Worm (Caenorhabditis elegans) whole organism, early embryonic: Measurements from ENCODE around the gene sri-34.

Source experiments
- B0310.2 ChIP-seq: sonication (generic microtip); optimal IDR thresholded peaks from 2 replicates; lab custom pipeline; 2016; ENCODE audit warnings: mild to moderate bottlenecking, missing genetic modification characterization, missing compliant biosample characterization
- F13C5.2 ChIP-seq: sonication (generic microtip); optimal IDR thresholded peaks from 2 replicates; lab custom pipeline; 2017; ENCODE audit warnings: mild to moderate bottlenecking, missing genetic modification characterization, inconsistent platforms, missing compliant biosample characterization
- aly-1 ChIP-seq: sonication (generic microtip); optimal IDR thresholded peaks from 2 replicates; lab custom pipeline; 2016; ENCODE audit warnings: missing genetic modification characterization, missing compliant biosample characterization
- ama-1 ChIP-seq: fragments of 150-350 bp; optimal IDR thresholded peaks from 2 replicates; lab custom pipeline; 2014
- ceh-13 ChIP-seq: fragments of 200-800 bp; sonication (Bioruptor generic); optimal IDR thresholded peaks from 2 replicates; lab custom pipeline; 2018; ENCODE audit warnings: mild to moderate bottlenecking, missing genetic modification characterization, missing compliant biosample characterization
- ceh-36 ChIP-seq: sonication (generic microtip); optimal IDR thresholded peaks from 2 replicates; lab custom pipeline; 2016; ENCODE audit warnings: missing genetic modification characterization, inconsistent platforms, missing compliant biosample characterization
- ets-7 ChIP-seq: sonication (generic microtip); optimal IDR thresholded peaks from 2 replicates; lab custom pipeline; 2016; ENCODE audit warnings: missing genotype, missing genetic modification characterization, missing compliant biosample characterization
- flt-1 ChIP-seq: fragments of 200-800 bp; sonication (Bioruptor generic); IDR thresholded peaks from 2 replicates; pipeline ENCODE4 v1.3.6; 2022; ENCODE audit warnings: missing genetic modification characterization, missing compliant biosample characterization
- hmbx-1 ChIP-seq: sonication (generic microtip); optimal IDR thresholded peaks from 2 replicates; lab custom pipeline; 2016; ENCODE audit warnings: mild to moderate bottlenecking, missing genetic modification characterization, missing compliant biosample characterization
- hmg-4 ChIP-seq: fragments of 200-800 bp; sonication (Bioruptor generic); optimal IDR thresholded peaks from 2 replicates; lab custom pipeline; 2018; ENCODE audit warnings: mild to moderate bottlenecking, missing genetic modification characterization, missing compliant biosample characterization
- hnd-1 ChIP-seq: sonication (generic microtip); optimal IDR thresholded peaks from 2 replicates; lab custom pipeline; 2016; ENCODE audit warnings: missing genetic modification characterization, missing compliant biosample characterization
- pes-1 ChIP-seq: fragments of 200-800 bp; sonication (Bioruptor generic); IDR thresholded peaks from 2 replicates; pipeline ENCODE4 v1.3.6; 2022; ENCODE audit warnings: missing genetic modification reagents, missing genetic modification characterization, missing compliant biosample characterization
- scrt-1 ChIP-seq: fragments of 200-800 bp; sonication (Bioruptor generic); IDR thresholded peaks from 2 replicates; pipeline ENCODE4 v1.3.6; 2022; ENCODE audit warnings: missing genetic modification characterization, missing compliant biosample characterization
- sea-1 ChIP-seq: fragments of 200-800 bp; sonication (Bioruptor generic); conservative IDR thresholded peaks from 2 replicates; pipeline ENCODE4 v1.3.6; 2022; ENCODE audit warnings: missing genetic modification characterization, missing compliant biosample characterization
- tbx-11 ChIP-seq: fragments of 200-800 bp; sonication (Bioruptor generic); IDR thresholded peaks from 2 replicates; pipeline ENCODE4 v1.3.6; 2022; ENCODE audit warnings: missing genetic modification characterization, missing compliant biosample characterization
- tbx-37 ChIP-seq: fragments of 200-800 bp; sonication (Bioruptor generic); conservative IDR thresholded peaks from 2 replicates; pipeline ENCODE4 v1.3.6; 2022; ENCODE audit warnings: missing genetic modification reagents, missing genetic modification characterization, missing compliant biosample characterization
- tra-4 ChIP-seq: sonication (generic microtip); optimal IDR thresholded peaks from 2 replicates; lab custom pipeline; 2017; ENCODE audit warnings: missing genetic modification characterization, missing compliant biosample characterization

The sri-34 gene

ce11 chrII:3113934-3114333 lies 45.0 kb downstream of the sri-34 start, which contains the start of gene clec-123:
TSS of gene clec-123 (plus strand) at chrII:3114234.
- TF ChIP-seq ets-7 (tag; lab: Kevin White, UChicago) (no peak), ama-1 (no peak), hnd-1 (tag; lab: Kevin White, UChicago) (no peak), F13C5.2 (no peak), flt-1 (GFP tag; lab: Robert Waterston, UW) (no peak), tbx-11 (GFP tag; lab: Robert Waterston, UW) (no peak), tra-4 (tag; lab: Kevin White, UChicago) (no peak), hmg-4 (GFP tag; lab: Kevin White, UChicago) (no peak), scrt-1 (GFP tag; lab: Robert Waterston, UW) (no peak)

ce11 chrII:3113289-3113688 lies 45.6 kb downstream of the sri-34 start:
- TF ChIP-seq F13C5.2 (no peak), ceh-36 (tag; lab: Kevin White, UChicago) (no peak), tbx-11 (GFP tag; lab: Robert Waterston, UW) (no peak)

ce11 chrII:3112313-3112712 lies 46.6 kb downstream of the sri-34 start, which contains the start of gene Y25C1A.2:
TSS of gene Y25C1A.2 (plus strand) at chrII:3112613.
- TF ChIP-seq hmg-4 (GFP tag; lab: Kevin White, UChicago): no peak
- TF ChIP-seq tbx-11 (GFP tag; lab: Robert Waterston, UW): no peak
- no peak for TF ChIP-seq ets-7 (tag; lab: Kevin White, UChicago)
- no peak for TF ChIP-seq ceh-36 (tag; lab: Kevin White, UChicago)
- TF ChIP-seq hmbx-1 (tag; lab: Kevin White, UChicago): no peak

ce11 chrII:3111147-3111546 lies 47.7 kb downstream of the sri-34 start, which contains the start of gene Y25C1A.13:
TSS of gene Y25C1A.13 (minus strand) at chrII:3111247.
- TF ChIP-seq ceh-13 (GFP tag; lab: Kevin White, UChicago) (no peak), aly-1 (tag; lab: Kevin White, UChicago) (no peak), hmbx-1 (tag; lab: Kevin White, UChicago) (no peak), sea-1 (no peak), hnd-1 (tag; lab: Kevin White, UChicago) (no peak), ceh-36 (tag; lab: Kevin White, UChicago) (no peak), tbx-11 (GFP tag; lab: Robert Waterston, UW) (no peak), flt-1 (GFP tag; lab: Robert Waterston, UW) (no peak), pes-1 (GFP tag; lab: Robert Waterston, UW) (no peak), ama-1 (no peak), B0310.2 (tag; lab: Kevin White, UChicago) (no peak), tbx-37 (GFP tag; lab: Robert Waterston, UW) (no peak), hmg-4 (GFP tag; lab: Kevin White, UChicago) (no peak), F13C5.2 (no peak), ets-7 (tag; lab: Kevin White, UChicago) (no peak), scrt-1 (GFP tag; lab: Robert Waterston, UW) (no peak), tra-4 (tag; lab: Kevin White, UChicago) (no peak)

ce11 chrII:3110099-3110498 lies 48.8 kb downstream of the sri-34 start:
- no peak for TF ChIP-seq scrt-1 (GFP tag; lab: Robert Waterston, UW)
- TF ChIP-seq F13C5.2: no peak
- TF ChIP-seq ama-1: no peak
- no peak for TF ChIP-seq ceh-13 (GFP tag; lab: Kevin White, UChicago)
- TF ChIP-seq pes-1 (GFP tag; lab: Robert Waterston, UW): no peak
- no peak for TF ChIP-seq tra-4 (tag; lab: Kevin White, UChicago)
- TF ChIP-seq B0310.2 (tag; lab: Kevin White, UChicago): no peak
- no peak for TF ChIP-seq sea-1
- no peak for TF ChIP-seq hmbx-1 (tag; lab: Kevin White, UChicago)
- no peak for TF ChIP-seq ets-7 (tag; lab: Kevin White, UChicago)
- TF ChIP-seq tbx-11 (GFP tag; lab: Robert Waterston, UW): no peak
- TF ChIP-seq flt-1 (GFP tag; lab: Robert Waterston, UW): no peak

- TF ChIP-seq B0310.2 (tag; lab: Kevin White, UChicago) (no peak), flt-1 (GFP tag; lab: Robert Waterston, UW) (no peak), tra-4 (tag; lab: Kevin White, UChicago) (no peak), ets-7 (tag; lab: Kevin White, UChicago) (no peak), scrt-1 (GFP tag; lab: Robert Waterston, UW) (no peak), hnd-1 (tag; lab: Kevin White, UChicago) (no peak), sea-1 (no peak), hmbx-1 (tag; lab: Kevin White, UChicago) (no peak), ceh-36 (tag; lab: Kevin White, UChicago) (no peak), hmg-4 (GFP tag; lab: Kevin White, UChicago) (no peak), ama-1 (no peak), tbx-37 (GFP tag; lab: Robert Waterston, UW) (no peak)
Measured at ce11 chrII:3109533-3109932, 49.4 kb downstream of the sri-34 start.

- TF ChIP-seq hnd-1 (tag; lab: Kevin White, UChicago) (no peak), ets-7 (tag; lab: Kevin White, UChicago) (no peak), sea-1 (no peak), aly-1 (tag; lab: Kevin White, UChicago) (no peak), scrt-1 (GFP tag; lab: Robert Waterston, UW) (no peak), tbx-11 (GFP tag; lab: Robert Waterston, UW) (no peak), tra-4 (tag; lab: Kevin White, UChicago) (no peak), tbx-37 (GFP tag; lab: Robert Waterston, UW) (no peak), ama-1 (no peak), ceh-36 (tag; lab: Kevin White, UChicago) (no peak), hmbx-1 (tag; lab: Kevin White, UChicago) (no peak), ceh-13 (GFP tag; lab: Kevin White, UChicago) (no peak), B0310.2 (tag; lab: Kevin White, UChicago) (no peak), flt-1 (GFP tag; lab: Robert Waterston, UW) (no peak), hmg-4 (GFP tag; lab: Kevin White, UChicago) (no peak), F13C5.2 (no peak), pes-1 (GFP tag; lab: Robert Waterston, UW) (no peak)
Measured at ce11 chrII:3108101-3108500, 50.8 kb downstream of the sri-34 start.
